Fruit fly (Drosophila melanogaster) ovary, adult (tissue): Measurements from ENCODE around the gene CG31266.
A peak's percentile ranks its signal among the peaks of the same experiment; 100 is the strongest.

Experiments used
- CG17801 ChIP-seq: fragments of 200-800 bp; optimal IDR thresholded peaks from 2 replicates; lab custom pipeline; 2019; ENCODE audit warnings: missing biosample characterization, mild to moderate bottlenecking, missing genetic modification characterization, moderate library complexity; ENCODE audit not compliant: partially characterized antibody

The CG31266 gene

dm6 chr3R:17125339-17126044 lies 7.0 kb upstream of the CG31266 start, which contains the start of gene cher:
cher (minus strand) TSS chr3R:17125389.
- TF ChIP-seq CG17801 (GFP tag; lab: Kevin White, UChicago), result no peak

dm6 chr3R:17126838-17127237 lies 5.6 kb upstream of the CG31266 start, which contains the start of the genes CG17477 and CG31269:
CG17477 (minus strand) TSS chr3R:17126938.
CG31269 (plus strand) TSS chr3R:17127126.
- TF ChIP-seq CG17801 (GFP tag; lab: Kevin White, UChicago), result no peak

DNA sequence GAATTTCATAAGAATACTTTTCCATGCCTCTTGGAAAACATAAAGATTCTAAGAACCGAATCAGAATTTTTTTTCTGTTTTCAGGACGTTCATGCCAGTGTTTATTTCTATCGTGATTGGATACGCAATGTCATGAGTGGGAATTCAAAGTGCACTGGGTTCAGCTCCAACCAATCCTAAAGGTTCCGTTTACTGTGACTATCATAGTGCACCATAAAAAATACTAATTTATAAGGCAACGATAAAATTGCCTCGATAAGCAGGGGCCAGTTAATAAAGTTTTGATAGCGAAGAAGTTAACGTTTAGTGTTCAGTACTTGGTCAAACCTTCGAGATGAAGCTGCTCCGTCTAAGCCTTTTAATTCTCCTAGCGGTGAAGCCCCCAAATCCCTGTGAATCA lies 4.5 kb upstream of the CG31266 start, which contains the start of gene CG31265:
Gene CG31265, plus strand, starts transcription at position 301 of the 400 bp plus-strand sequence.
- no peak for TF ChIP-seq CG17801 (GFP tag; lab: Kevin White, UChicago)

DNA sequence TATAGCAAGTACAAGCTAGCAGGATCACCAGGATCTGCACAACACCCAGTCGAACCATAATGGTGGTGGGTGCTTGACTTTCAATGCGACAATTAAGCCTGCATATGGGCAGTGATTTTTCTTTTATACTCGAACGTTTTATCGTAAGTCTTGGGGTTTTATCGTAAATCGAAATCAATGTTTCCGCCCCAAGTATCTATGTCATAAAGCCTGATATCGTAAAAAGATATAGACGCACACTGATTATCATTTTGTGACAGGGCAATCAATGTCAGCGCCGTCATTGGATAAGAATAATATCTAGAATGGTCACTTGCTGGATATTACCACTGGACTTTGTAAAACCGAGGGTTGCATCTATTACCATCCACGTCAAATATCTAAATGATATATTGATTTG lies 2.1 kb upstream of the CG31266 start, which contains the start of gene CG17475:
Gene CG17475, minus strand, starts transcription at position 101 of the 400 bp plus-strand sequence.
- TF ChIP-seq CG17801 (GFP tag; lab: Kevin White, UChicago), result no peak

DNA sequence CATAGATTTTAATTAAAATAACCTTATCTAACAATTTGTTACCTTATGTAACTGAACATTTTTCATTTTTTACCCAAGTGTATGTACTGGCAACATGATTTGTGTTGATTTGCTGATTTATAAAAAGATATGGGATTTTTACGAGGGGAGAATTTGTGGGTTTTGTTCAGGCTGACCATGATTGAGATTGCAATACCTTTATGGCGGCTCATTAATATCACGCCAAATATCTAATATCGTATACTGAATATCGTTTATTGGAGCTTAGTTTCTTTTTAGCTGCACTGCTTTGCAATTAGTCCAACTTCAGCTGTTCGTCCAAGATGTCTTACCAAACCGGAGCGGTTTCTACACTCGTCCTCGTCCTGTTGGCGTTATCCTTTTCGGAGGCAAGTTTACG lies 1.4 kb downstream of the CG31266 start, which contains the start of gene CG31267:
Gene CG31267, plus strand, starts transcription at position 301 of the 400 bp plus-strand sequence.
- no peak for TF ChIP-seq CG17801 (GFP tag; lab: Kevin White, UChicago)

DNA sequence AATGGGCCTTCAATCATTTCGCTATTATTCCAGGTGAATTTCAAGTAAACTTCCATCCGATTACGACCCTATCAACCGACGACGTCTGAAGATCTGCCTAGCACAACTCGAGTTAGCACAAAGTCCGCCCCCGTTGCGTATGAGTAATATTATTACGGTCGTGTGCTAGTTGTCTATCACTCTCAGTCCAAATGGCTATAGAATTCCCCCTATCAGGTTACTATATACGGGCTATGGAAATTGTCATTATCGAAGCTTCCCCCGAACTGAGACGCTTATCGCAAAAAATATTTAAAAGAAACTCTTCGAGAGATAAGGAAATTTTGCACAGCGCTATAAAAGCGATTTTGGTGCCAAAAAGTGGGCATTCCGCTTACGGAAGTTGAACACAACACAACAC lies 3.3 kb downstream of the CG31266 start, which contains the start of gene CG5246:
Gene CG5246, plus strand, starts transcription at position 365 of the 400 bp plus-strand sequence.
- no peak for TF ChIP-seq CG17801 (GFP tag; lab: Kevin White, UChicago)

DNA sequence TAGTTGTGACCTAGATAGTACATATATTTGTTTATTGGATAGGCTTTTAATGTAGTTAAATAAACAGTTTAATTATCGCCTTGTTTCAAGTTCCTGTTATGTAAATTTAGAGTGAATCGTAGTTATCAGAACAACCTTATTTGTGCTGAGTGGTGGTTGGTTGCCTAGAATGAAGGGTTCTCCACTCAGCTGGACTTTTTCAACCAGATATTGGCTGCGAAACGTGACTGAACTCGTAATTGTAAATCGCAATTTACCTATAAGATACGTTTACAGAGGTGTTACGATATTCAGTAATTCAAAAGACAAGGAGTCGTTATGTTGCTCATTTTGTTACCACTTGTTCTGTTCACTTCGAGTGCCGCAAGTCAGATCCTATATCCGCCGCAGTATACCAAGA lies 5.1 kb downstream of the CG31266 start, which contains the start of gene CG5255:
Gene CG5255, plus strand, starts transcription at position 301 of the 400 bp plus-strand sequence.
- no peak for TF ChIP-seq CG17801 (GFP tag; lab: Kevin White, UChicago)

DNA sequence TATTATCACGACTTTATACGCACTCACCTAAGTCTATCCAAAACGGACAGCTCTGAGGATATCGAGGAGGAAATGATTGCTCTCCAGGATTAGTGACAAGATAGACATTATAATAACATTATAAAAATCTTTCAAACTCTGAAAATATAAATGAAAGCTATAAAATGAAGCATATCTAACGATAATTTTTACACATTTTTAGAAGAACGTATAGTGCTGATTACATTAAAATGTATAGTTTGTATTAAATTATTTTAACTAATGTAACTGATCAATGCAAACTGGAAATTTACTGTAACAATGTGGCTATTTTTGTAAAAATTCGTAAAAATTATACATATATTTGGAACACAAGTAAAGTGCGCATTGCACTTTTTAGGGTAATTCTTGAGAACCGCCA lies 6.2 kb downstream of the CG31266 start, which contains the start of gene CG5265:
Gene CG5265, plus strand, starts transcription at position 301 of the 400 bp plus-strand sequence.
- no peak for TF ChIP-seq CG17801 (GFP tag; lab: Kevin White, UChicago)

DNA sequence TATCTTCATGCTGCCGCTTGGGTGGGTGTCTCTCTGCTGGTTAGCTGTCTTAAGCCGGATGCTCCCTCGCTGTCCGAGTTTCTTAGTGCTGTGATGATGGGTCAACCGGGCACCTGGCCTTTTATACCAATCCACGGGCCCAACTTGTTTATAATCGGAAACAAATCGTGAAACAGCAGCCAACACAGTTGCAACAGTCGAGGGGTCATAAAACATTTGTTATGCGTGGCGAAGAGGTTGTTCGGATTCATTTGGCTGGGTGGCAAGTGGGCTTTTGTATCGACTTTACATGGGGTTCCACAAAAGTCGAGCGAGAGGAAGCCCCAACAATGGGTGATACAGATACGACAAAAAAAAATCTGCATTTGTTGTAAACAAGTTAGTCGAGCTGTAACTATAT lies 9.8 kb downstream of the CG31266 start, which contains the start of gene TwdlW:
Gene TwdlW, minus strand, starts transcription at position 101 of the 400 bp plus-strand sequence.
- TF ChIP-seq CG17801 (GFP tag; lab: Kevin White, UChicago), result no peak

DNA sequence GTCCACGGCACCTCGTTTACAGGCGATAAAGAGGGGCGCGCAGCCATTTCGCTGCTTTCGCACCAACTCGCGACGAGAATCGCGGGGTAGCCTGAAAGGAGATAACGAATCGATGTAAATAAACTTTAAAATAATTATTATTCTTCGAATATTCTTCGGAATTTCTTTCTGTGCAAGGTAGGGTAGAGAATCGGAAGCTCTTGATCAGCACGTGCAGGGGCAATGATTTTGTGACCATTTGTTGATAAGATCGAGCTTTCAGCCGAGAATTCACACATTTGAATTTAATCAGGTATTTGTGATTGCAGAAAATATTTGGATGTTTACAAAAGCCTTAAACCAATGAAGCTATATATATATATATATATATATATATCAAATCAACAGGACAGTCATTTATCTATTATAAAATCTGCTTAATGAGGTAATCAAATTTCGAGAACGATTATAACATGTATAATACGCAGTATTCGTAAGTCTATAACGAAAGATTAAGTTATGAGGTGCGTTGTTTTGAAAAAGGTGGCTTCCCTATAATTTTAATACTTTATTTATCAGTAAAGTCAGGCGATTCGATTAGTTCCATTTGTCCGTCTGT lies 15.3 kb downstream of the CG31266 start:
- no peak for TF ChIP-seq CG17801 (GFP tag; lab: Kevin White, UChicago)

dm6 chr3R:17149080-17149746 lies 16.8 kb downstream of the CG31266 start, which contains the start of the genes m-cup and Det:
m-cup (minus strand) TSS chr3R:17149412.
Det (plus strand) TSS chr3R:17149667.
- peak; percentile 44 for TF ChIP-seq CG17801 (GFP tag; lab: Kevin White, UChicago)

DNA sequence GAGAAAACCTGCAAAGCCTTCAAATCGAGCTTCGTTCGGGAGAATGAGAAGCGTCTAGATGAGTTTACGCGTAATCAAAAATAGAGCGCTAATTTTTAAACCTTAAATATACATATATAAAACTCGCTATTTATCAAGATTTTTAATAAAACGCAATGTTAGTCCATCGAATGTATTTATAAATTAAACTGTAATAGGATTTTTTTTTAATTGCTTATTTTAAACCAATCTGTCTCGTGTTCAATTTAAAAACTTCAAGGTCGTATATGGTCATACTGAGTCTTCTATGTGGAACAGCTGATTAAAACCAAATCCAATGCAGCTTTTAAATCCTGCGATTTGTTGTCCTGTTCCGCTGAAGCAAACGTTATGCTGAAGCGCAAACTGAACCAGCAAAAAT lies 17.8 kb downstream of the CG31266 start, which contains the start of gene Smug:
Gene Smug, plus strand, starts transcription at position 301 of the 400 bp plus-strand sequence.
- TF ChIP-seq CG17801 (GFP tag; lab: Kevin White, UChicago), result no peak

- TF ChIP-seq CG17801 (GFP tag; lab: Kevin White, UChicago), result peak; percentile 27
Measured at dm6 chr3R:17151376-17152026, 19.0 kb downstream of the CG31266 start, which contains the start of gene CG5292. CG5292 (plus strand) TSS chr3R:17151861.

dm6 chr3R:17178140-17178539 lies 45.7 kb downstream of the CG31266 start:
- no peak for TF ChIP-seq CG17801 (GFP tag; lab: Kevin White, UChicago)
